Worm (Caenorhabditis elegans) whole organism, L4 larva: ENCODE data around the gene srh-255.

Experiments
- dve-1 ChIP-seq: sonication (generic microtip); optimal IDR thresholded peaks from 2 replicates; lab custom pipeline; 2017; ENCODE audit warnings: antibody characterized with exemption, mild to moderate bottlenecking, missing genetic modification characterization, missing compliant biosample characterization; ENCODE audit not compliant: insufficient read depth
- jun-1 ChIP-seq: fragments of 150-350 bp; optimal IDR thresholded peaks from 2 replicates; lab custom pipeline; 2014; ENCODE audit warnings: missing biosample characterization, missing genetic modification reagents, missing genetic modification characterization
- lin-13 ChIP-seq: fragments of 150-350 bp; optimal IDR thresholded peaks from 2 replicates; lab custom pipeline; 2014; ENCODE audit warnings: missing biosample characterization, missing genetic modification reagents, missing genetic modification characterization
- nhr-102 ChIP-seq: sonication (generic microtip); optimal IDR thresholded peaks from 2 replicates; lab custom pipeline; 2016; ENCODE audit warnings: mild to moderate bottlenecking, missing genetic modification characterization, moderate library complexity, missing compliant biosample characterization
- nhr-28 ChIP-seq: fragments of 150-350 bp; optimal IDR thresholded peaks from 2 replicates; lab custom pipeline; 2014; ENCODE audit warnings: missing biosample characterization, missing genetic modification characterization
- nhr-77 ChIP-seq: fragments of 150-350 bp; optimal IDR thresholded peaks from 2 replicates; lab custom pipeline; 2014; ENCODE audit warnings: missing biosample characterization, missing genetic modification characterization
- unc-62 ChIP-seq, 3 experiments: fragments of 150-350 bp in 1 of 3; sonication (generic microtip); optimal IDR thresholded peaks in 2 of 3; peaks in 1 of 3; 1 replicate in 1 of 3; 2 replicates in 2 of 3; lab custom pipeline; 2014 to 2017; ENCODE audit warnings: missing biosample characterization in 3 of 3, missing genetic modification characterization in 3 of 3, missing genetic modification reagents in 3 of 3, missing genotype in 1 of 3

DNA sequence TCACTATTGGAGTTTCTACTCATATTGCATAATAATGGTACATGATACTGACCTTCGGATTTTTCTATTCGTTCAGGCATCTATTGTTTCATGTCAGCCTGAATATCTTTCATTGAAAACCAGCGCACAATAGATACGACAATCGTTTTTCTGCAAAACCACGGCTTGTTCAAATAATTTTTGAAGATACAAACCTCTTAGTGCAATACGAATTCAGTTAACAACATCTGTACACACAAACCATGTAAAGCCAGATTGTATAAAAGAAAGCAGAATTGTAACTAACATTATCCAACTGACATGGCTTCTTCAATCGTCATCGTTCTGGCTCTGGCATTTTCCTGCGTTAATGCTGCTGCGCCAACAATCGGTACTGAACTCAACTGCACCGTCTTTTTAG is 40.7 kb downstream of the srh-255 start, which contains the start of gene ZK218.7:
- TF ChIP-seq nhr-77 (tag; lab: Kevin White, UChicago), result no peak
- TF ChIP-seq lin-13, result no peak
- no peak for TF ChIP-seq nhr-28 (tag; lab: Kevin White, UChicago)
- no peak for TF ChIP-seq dve-1 (tag; lab: Kevin White, UChicago)
- no peak for TF ChIP-seq nhr-102 (tag; lab: Kevin White, UChicago)
- no peak for TF ChIP-seq unc-62 (GFP tag; optimal IDR thresholded peaks at IDR 0.05 in 1 of 2; lab: Kevin White, UChicago)
- no peak for TF ChIP-seq unc-62 (tag; optimal IDR thresholded peaks at IDR 0.05; lab: Kevin White, UChicago)
- no peak for TF ChIP-seq jun-1 (tag; lab: Kevin White, UChicago)
